Worm (Caenorhabditis elegans): Measurements from ENCODE around the gene cbs-1.

cbs-1 gene

DNA sequence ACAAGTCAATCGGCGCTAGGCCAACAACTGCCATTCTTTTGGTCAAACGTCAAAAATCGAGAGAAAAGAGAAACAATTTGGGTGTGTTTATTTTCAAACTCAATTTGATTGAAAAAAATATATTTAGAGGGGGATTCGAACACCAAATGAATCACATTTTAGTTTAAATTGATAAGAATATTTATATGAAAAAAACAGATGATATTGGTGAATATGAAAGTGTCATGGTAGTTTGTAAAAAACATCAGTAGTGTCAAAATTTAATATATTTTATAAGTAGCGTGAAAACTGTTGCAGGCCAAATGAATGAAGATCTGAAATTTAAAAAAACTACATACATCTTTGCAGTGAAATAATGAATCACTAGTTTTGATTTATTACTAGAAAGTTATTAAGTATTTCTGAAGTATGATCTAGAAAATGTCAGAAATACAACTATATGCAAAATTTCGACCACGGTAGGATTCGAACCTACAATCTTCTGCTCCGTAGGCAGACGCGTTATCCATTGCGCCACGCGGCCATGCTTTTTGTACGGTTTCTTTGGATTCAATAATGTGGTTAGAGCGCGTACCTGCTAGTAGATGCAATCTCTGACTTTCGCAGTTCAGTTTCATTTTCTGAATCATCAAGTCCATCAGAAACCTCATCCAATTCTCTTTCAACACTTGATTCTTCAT lies 36.0 kb upstream of the cbs-1 start, which contains the start of gene F19C6.4 (continued):
- TF ChIP-seq pbrm-1 (GFP tag; IDR thresholded peaks at IDR 0.05) (peak; percentile 75; the same call in 1 of the 2 replicates), tbp1 (GFP tag; optimal IDR thresholded peaks at IDR 0.05) (peak; percentile 90), K12H6.12 (tag; optimal IDR thresholded peaks at IDR 0.05) (no peak), ztf-28 (GFP tag; IDR thresholded peaks at IDR 0.05) (0 out of 2 replicates have a peak, but pooled peaks have one; percentile 45), egl-44 (GFP tag; IDR thresholded peaks at IDR 0.05) (peak; percentile 54; the same call in 1 of the 2 replicates), hrde-1 (tag; optimal IDR thresholded peaks at IDR 0.05; ENCODE audit: borderline replicate concordance) (peak; percentile 35), hmg-1.2 (GFP tag; IDR thresholded peaks at IDR 0.05) (peak; percentile 60), ceh-91 (GFP tag; IDR thresholded peaks at IDR 0.05) (no peak), rcor-1 (GFP tag; IDR thresholded peaks at IDR 0.05) (0 out of 2 replicates have a peak, but pooled peaks have one; percentile 40), ztf-25 (GFP tag; IDR thresholded peaks at IDR 0.05) (0 out of 2 replicates have a peak, but pooled peaks have one; percentile 62), Y56A3A.18 (GFP tag; IDR thresholded peaks at IDR 0.05) (peak; percentile 79), C17E4.6 (GFP tag; IDR thresholded peaks at IDR 0.05) (no peak), ama-1 (optimal IDR thresholded peaks at IDR 0.05) (no peak), ama-1 (GFP tag; optimal IDR thresholded peaks at IDR 0.05) (peak in 1 of 2 experiments; percentile 60), ceh-40 (GFP tag; IDR thresholded peaks at IDR 0.05) (peak; percentile 77), rec-8 (tag; optimal IDR thresholded peaks at IDR 0.05) (peak in 1 of 2 experiments; percentile 65), snpc-3.4 (tag; optimal IDR thresholded peaks at IDR 0.05) (peak; percentile 37), bed-2 (GFP tag; IDR thresholded peaks at IDR 0.05) (no peak), nhr-80 (tag; optimal IDR thresholded peaks at IDR 0.05) (peak; percentile 11), snpc-4 (GFP tag; optimal IDR thresholded peaks at IDR 0.05) (peak; percentile 56), snpc-4 (tag; optimal IDR thresholded peaks at IDR 0.05) (no peak)

DNA sequence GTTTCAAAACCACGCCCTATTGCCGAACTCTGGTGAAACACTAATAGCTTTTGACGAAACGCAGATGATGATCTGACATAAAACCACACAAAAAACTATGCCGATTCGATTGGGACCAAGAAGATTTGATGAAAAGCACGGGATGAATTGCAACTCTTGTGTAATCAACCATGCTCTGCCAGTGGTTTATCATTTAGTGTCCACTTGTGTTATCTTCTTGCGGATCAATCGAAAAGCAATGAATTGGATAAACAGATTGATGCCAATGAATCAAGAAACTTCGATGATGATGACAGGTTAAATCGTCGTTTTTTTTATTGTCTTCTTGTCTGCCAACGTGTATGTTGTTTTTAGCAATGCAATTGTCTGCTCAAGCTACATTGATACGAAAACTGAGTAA lies 32.1 kb upstream of the cbs-1 start, which contains the start of gene F42G10.1:
Gene F42G10.1 (minus strand): TSS at position 151 of the 400 bp plus-strand sequence.
- TF ChIP-seq madf-6 (GFP tag; IDR thresholded peaks at IDR 0.05): no peak
- TF ChIP-seq F49E8.2 (tag; optimal IDR thresholded peaks at IDR 0.05; ENCODE audit: insufficient read depth): no peak
- no peak for TF ChIP-seq B0336.3 (GFP tag; IDR thresholded peaks at IDR 0.05)
- TF ChIP-seq chd-7 (tag; optimal IDR thresholded peaks at IDR 0.05): no peak
- no peak for TF ChIP-seq lin-26 (GFP tag; IDR thresholded peaks at IDR 0.05)
- TF ChIP-seq akir-1 (GFP tag; optimal IDR thresholded peaks at IDR 0.05): no peak
- TF ChIP-seq hmg-1.2 (GFP tag; IDR thresholded peaks at IDR 0.05): no peak
- TF ChIP-seq nhr-179 (tag; optimal IDR thresholded peaks at IDR 0.05): no peak
- no peak for TF ChIP-seq attf-5 (GFP tag; optimal IDR thresholded peaks at IDR 0.05)
- TF ChIP-seq attf-6 (GFP tag; IDR thresholded peaks at IDR 0.05): no peak
- TF ChIP-seq Y95B8A.8 (GFP tag; IDR thresholded peaks at IDR 0.05): no peak
- no peak for TF ChIP-seq F55B11.4 (tag; optimal IDR thresholded peaks at IDR 0.05; ENCODE audit: borderline replicate concordance, insufficient read depth)
- TF ChIP-seq lsl-1 (GFP tag; optimal IDR thresholded peaks at IDR 0.05): no peak
- TF ChIP-seq ztf-6 (GFP tag; IDR thresholded peaks at IDR 0.05): no peak
- no peak for TF ChIP-seq ceh-91 (GFP tag; IDR thresholded peaks at IDR 0.05)
- no peak for TF ChIP-seq F23B12.7 (tag; optimal IDR thresholded peaks at IDR 0.05; ENCODE audit: insufficient read depth)
- no peak for TF ChIP-seq lag-1 (GFP tag; IDR thresholded peaks at IDR 0.05)

Measured in whole organism, young adult.